Worm (Caenorhabditis elegans): ENCODE results near the gene ZK154.5.

The ZK154.5 gene

DNA sequence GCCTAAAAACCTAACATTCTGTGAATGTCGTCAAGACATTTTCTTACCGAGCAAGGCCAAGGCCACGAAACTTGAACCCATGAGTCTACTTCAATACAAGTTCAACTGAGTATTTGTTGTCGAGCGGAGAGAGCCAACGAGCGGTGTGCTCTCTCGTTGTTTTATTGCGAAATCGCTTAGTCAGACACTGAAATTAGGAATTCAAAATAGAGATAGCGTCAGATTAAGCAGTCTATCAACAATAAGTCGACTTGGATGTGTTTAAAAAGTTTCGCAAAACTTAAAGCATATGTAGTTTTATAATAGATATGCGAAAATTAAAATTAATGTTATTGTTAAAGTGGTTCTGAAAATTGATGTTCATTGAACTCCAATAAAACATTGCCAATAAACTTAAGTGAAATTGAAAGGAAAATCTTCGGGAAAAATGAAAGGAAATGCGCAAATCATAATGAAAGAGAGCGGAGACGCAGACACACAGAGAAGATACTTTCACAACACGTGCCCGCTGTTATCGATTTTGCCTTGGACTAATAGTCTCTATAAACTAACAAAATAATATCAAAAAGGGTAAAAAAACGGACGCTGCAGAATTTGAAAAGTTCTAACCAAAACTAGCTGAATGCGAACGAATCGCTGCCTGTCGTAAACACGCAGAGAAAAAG is 5.8 kb upstream of the ZK154.5 start, which contains the start of gene ZK154.6:
Gene ZK154.6, minus strand, starts transcription at position 187 of the 665 bp plus-strand sequence.
- no peak for TF ChIP-seq unc-62 (GFP tag; optimal IDR thresholded peaks at IDR 0.05)
- TF ChIP-seq nhr-237 (tag; optimal IDR thresholded peaks at IDR 0.05) = no peak
- TF ChIP-seq unc-120 (tag; optimal IDR thresholded peaks at IDR 0.05; ENCODE audit: poor library complexity, severe bottlenecking) = no peak
- peak; percentile 95 for TF ChIP-seq blmp-1 (tag; optimal IDR thresholded peaks at IDR 0.05)
- no peak for TF ChIP-seq mep-1 (tag; optimal IDR thresholded peaks at IDR 0.05)
- no peak for TF ChIP-seq nhr-12 (tag; optimal IDR thresholded peaks at IDR 0.05)
- TF ChIP-seq ces-1 (GFP tag; optimal IDR thresholded peaks at IDR 0.05) = peak; percentile 47

- TF ChIP-seq pha-4 (tag; optimal IDR thresholded peaks at IDR 0.05) (no peak), lin-13 (tag; optimal IDR thresholded peaks at IDR 0.05) (no peak), ztf-11 (tag; optimal IDR thresholded peaks at IDR 0.05) (no peak), nhr-2 (tag; optimal IDR thresholded peaks at IDR 0.05) (no peak), nhr-76 (tag; optimal IDR thresholded peaks at IDR 0.05) (no peak)
Observed at ce11 chrX:7791802-7792201, 4.1 kb upstream of the ZK154.5 start.

DNA sequence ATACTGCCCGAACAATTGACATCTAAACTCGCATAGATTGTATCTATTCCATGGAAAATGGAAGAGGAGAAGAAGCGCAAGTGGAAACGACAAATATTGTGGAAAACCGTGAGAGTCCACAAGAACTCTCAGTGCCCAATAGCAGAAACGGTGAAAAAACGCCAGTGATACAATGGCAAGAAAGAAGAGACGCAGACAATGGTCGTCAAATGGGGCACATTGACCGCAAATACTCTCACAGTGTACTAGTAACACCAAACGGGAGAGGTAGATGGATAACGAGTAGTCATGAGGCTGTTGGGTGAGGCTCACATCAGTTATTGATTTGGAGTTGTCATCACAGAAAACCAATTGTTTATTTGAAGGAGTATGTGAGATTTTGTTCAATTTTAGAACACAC is 5.3 kb downstream of the ZK154.5 start, which contains the start of gene ZK154.4:
Gene ZK154.4, minus strand, starts transcription at position 27 of the 400 bp plus-strand sequence.
- TF ChIP-seq ceh-43 (GFP tag; optimal IDR thresholded peaks at IDR 0.05) (no peak), ces-1 (GFP tag; optimal IDR thresholded peaks at IDR 0.05) (peak; percentile 21), lin-13 (tag; optimal IDR thresholded peaks at IDR 0.05) (peak; percentile 21), nhr-76 (tag; optimal IDR thresholded peaks at IDR 0.05) (no peak), mls-2 (tag; optimal IDR thresholded peaks at IDR 0.05) (peak; percentile 15), hlh-1 (tag; optimal IDR thresholded peaks at IDR 0.05) (no peak), elt-1 (tag; optimal IDR thresholded peaks at IDR 0.05; ENCODE audit: borderline replicate concordance, insufficient read depth) (no peak), zip-8 (tag; optimal IDR thresholded peaks at IDR 0.05) (no peak), sptf-1 (tag; optimal IDR thresholded peaks at IDR 0.05) (no peak), mep-1 (tag; optimal IDR thresholded peaks at IDR 0.05) (peak; percentile 43), pha-4 (tag; optimal IDR thresholded peaks at IDR 0.05) (peak; percentile 29), lsy-2 (tag; optimal IDR thresholded peaks at IDR 0.05) (peak; percentile 38), unc-39 (tag; optimal IDR thresholded peaks at IDR 0.05) (no peak), unc-120 (tag; optimal IDR thresholded peaks at IDR 0.05; ENCODE audit: poor library complexity, severe bottlenecking) (peak; percentile 10), elt-3 (tag; optimal IDR thresholded peaks at IDR 0.05) (no peak)

DNA sequence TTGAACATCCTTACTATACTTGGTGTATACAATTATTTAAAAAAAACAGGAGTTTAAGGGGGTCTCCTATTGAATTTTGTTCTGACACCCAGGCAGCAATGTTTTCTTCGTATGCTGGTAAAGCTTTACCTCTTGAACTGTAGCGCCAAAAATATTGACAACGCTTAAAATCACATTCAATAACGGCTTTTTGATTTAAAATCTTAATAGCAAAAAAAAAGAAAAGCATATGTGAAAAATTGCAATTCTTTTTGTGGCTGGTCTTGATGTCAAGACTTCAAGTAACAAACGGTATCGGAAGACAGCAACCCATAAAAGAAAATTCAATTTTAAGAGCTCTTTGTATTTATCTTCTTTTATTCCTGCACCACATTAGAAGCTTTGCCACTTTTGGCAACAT is 5.9 kb downstream of the ZK154.5 start:
- TF ChIP-seq nhr-28 (tag; optimal IDR thresholded peaks at IDR 0.05) (no peak), pha-4 (tag; optimal IDR thresholded peaks at IDR 0.05) (no peak), ceh-39 (tag; optimal IDR thresholded peaks at IDR 0.05) (no peak)

- TF ChIP-seq nhr-2 (tag; optimal IDR thresholded peaks at IDR 0.05) = no peak
- no peak for TF ChIP-seq cnd-1 (tag; optimal IDR thresholded peaks at IDR 0.05)
- TF ChIP-seq elt-3 (tag; optimal IDR thresholded peaks at IDR 0.05) = no peak
- TF ChIP-seq unc-39 (tag; optimal IDR thresholded peaks at IDR 0.05) = no peak
- TF ChIP-seq pha-4 (tag; optimal IDR thresholded peaks at IDR 0.05) = no peak
- no peak for TF ChIP-seq unc-62 (GFP tag; optimal IDR thresholded peaks at IDR 0.05)
- TF ChIP-seq nhr-28 (tag; optimal IDR thresholded peaks at IDR 0.05) = no peak
- no peak for TF ChIP-seq hlh-1 (tag; optimal IDR thresholded peaks at IDR 0.05)
- no peak for TF ChIP-seq ceh-83 (GFP tag; optimal IDR thresholded peaks at IDR 0.05)
- TF ChIP-seq lin-13 (tag; optimal IDR thresholded peaks at IDR 0.05) = no peak
- TF ChIP-seq flh-1 (GFP tag; optimal IDR thresholded peaks at IDR 0.05) = no peak
- TF ChIP-seq mls-2 (tag; optimal IDR thresholded peaks at IDR 0.05) = no peak
- no peak for TF ChIP-seq drap-1 (GFP tag; optimal IDR thresholded peaks at IDR 0.05)
- TF ChIP-seq ces-1 (GFP tag; optimal IDR thresholded peaks at IDR 0.05) = no peak
- no peak for TF ChIP-seq lin-32 (GFP tag; optimal IDR thresholded peaks at IDR 0.05)
Observed at ce11 chrX:7779527-7780033, 8.2 kb downstream of the ZK154.5 start, which contains the start of gene ZK154.1. Gene ZK154.1, plus strand, starts transcription at chrX:7779577.

ce11 chrX:7778786-7779185 is 8.9 kb downstream of the ZK154.5 start:
- TF ChIP-seq sptf-1 (tag; optimal IDR thresholded peaks at IDR 0.05) = no peak
- TF ChIP-seq ceh-43 (GFP tag; optimal IDR thresholded peaks at IDR 0.05) = no peak
- no peak for TF ChIP-seq flh-1 (GFP tag; optimal IDR thresholded peaks at IDR 0.05)
- TF ChIP-seq elt-1 (tag; optimal IDR thresholded peaks at IDR 0.05; ENCODE audit: borderline replicate concordance, insufficient read depth) = no peak
- no peak for TF ChIP-seq ces-1 (GFP tag; optimal IDR thresholded peaks at IDR 0.05)
- no peak for TF ChIP-seq unc-39 (tag; optimal IDR thresholded peaks at IDR 0.05)
- no peak for TF ChIP-seq nhr-12 (tag; optimal IDR thresholded peaks at IDR 0.05)
